Worm (Caenorhabditis elegans) whole organism, mixed stage, embryonic: Measurements from ENCODE around the gene R03G5.6.

Experiments
- ces-1 ChIP-seq: fragments of 150-350 bp; optimal IDR thresholded peaks from 2 replicates; lab custom pipeline; 2014; ENCODE audit warnings: missing biosample characterization, missing genetic modification reagents, missing genetic modification characterization
- lin-13 ChIP-seq: fragments of 150-350 bp; optimal IDR thresholded peaks from 2 replicates; lab custom pipeline; 2014; ENCODE audit warnings: missing biosample characterization, missing genetic modification characterization
- nhr-2 ChIP-seq: fragments of 150-350 bp; optimal IDR thresholded peaks from 2 replicates; lab custom pipeline; 2014; ENCODE audit warnings: missing biosample characterization, missing genetic modification characterization
- nhr-28 ChIP-seq: fragments of 150-350 bp; optimal IDR thresholded peaks from 2 replicates; lab custom pipeline; 2014; ENCODE audit warnings: missing biosample characterization, missing genetic modification characterization
- pha-4 ChIP-seq: fragments of 150-350 bp; optimal IDR thresholded peaks from 2 replicates; lab custom pipeline; 2018; ENCODE audit warnings: missing biosample characterization, missing genetic modification reagents, missing genetic modification characterization
- sptf-1 ChIP-seq: sonication (generic microtip); optimal IDR thresholded peaks from 2 replicates; lab custom pipeline; 2017; ENCODE audit warnings: mild to moderate bottlenecking, missing genetic modification characterization, moderate library complexity, missing compliant biosample characterization
- unc-120 ChIP-seq: sonication (generic microtip); optimal IDR thresholded peaks from 2 replicates; lab custom pipeline; 2017; ENCODE audit warnings: missing genetic modification characterization, missing compliant biosample characterization; ENCODE audit not compliant: poor library complexity, severe bottlenecking
- ztf-11 ChIP-seq: fragments of 150-350 bp; optimal IDR thresholded peaks from 2 replicates; lab custom pipeline; 2014; ENCODE audit warnings: missing biosample characterization, missing genetic modification characterization

ce11 chrX:7842241-7842640 lies 25.5 kb upstream of the R03G5.6 start, which contains the start of gene idpp-11:
- no peak for TF ChIP-seq ztf-11 (tag; lab: Kevin White, UChicago)
- no peak for TF ChIP-seq sptf-1 (tag; lab: Kevin White, UChicago)
- no peak for TF ChIP-seq lin-13
- TF ChIP-seq pha-4 (tag; lab: Kevin White, UChicago): no peak
- TF ChIP-seq ces-1 (GFP tag; lab: Kevin White, UChicago): no peak
- no peak for TF ChIP-seq nhr-28 (tag; lab: Kevin White, UChicago)
- TF ChIP-seq nhr-2: no peak
- TF ChIP-seq unc-120 (tag; lab: Kevin White, UChicago): no peak
